Worm (Caenorhabditis elegans) whole organism, L4/young adult: ENCODE results near the gene nspc-15.

Experiments used
- W03F9.2 ChIP-seq: fragments of 150-350 bp; optimal IDR thresholded peaks from 2 replicates; lab custom pipeline; 2014; ENCODE audit warnings: missing biosample characterization, missing genetic modification characterization
- him-1 ChIP-seq: sonication (generic microtip); optimal IDR thresholded peaks from 2 replicates; lab custom pipeline; 2016; ENCODE audit warnings: missing genotype, missing genetic modification reagents, missing genetic modification characterization, missing compliant biosample characterization

DNA sequence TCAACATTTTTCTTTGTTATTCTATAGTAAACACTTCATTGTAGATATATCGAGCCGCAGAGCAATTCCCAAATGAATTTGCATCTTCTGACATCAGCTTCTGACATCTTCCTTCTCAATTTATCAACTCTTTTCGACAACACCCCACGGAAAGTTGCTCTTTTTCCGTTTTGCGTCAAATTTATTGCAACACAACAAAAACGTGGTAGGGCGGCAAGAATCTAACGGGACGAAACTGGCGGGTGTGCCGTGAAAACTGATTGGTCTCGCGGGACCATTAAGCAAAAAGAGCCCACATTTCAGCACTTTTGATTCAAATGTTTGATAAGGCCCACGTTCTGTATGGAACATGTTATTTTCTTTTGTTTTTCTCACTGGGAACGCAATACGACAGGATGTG, 44.2 kb downstream of the nspc-15 start:
- no peak for TF ChIP-seq W03F9.2
- no peak for TF ChIP-seq him-1 (tag; lab: Kevin White, UChicago)
